Fruit fly (Drosophila melanogaster) whole organism, prepupa: ENCODE results near the gene CG4374.

Experiments
- Blimp-1 ChIP-seq: fragments of 200-800 bp; sonication (Bioruptor generic); optimal IDR thresholded peaks from 3 replicates; lab custom pipeline; 2017; ENCODE audit warnings: missing biosample characterization, missing genetic modification characterization, mild to moderate bottlenecking, moderate library complexity, missing genetic modification reagents
- CG10631 ChIP-seq: fragments of 200-800 bp; sonication (Bioruptor generic); optimal IDR thresholded peaks from 2 replicates; lab custom pipeline; 2016; ENCODE audit warnings: missing biosample characterization, missing genetic modification characterization
- CG11294 ChIP-seq: fragments of 200-800 bp; sonication (Bioruptor generic); IDR thresholded peaks from 2 replicates; pipeline ENCODE4 v1.3.6; 2022; ENCODE audit warnings: missing biosample characterization, missing genetic modification characterization
- CG11762 ChIP-seq: fragments of 200-800 bp; sonication (Bioruptor generic); optimal IDR thresholded peaks from 3 replicates; lab custom pipeline; 2016; ENCODE audit warnings: missing biosample characterization, missing genetic modification characterization; ENCODE audit not compliant: insufficient read depth
- CG11902 ChIP-seq: fragments of 200-800 bp; sonication (Bioruptor generic); optimal IDR thresholded peaks from 3 replicates; lab custom pipeline; 2016; ENCODE audit warnings: missing biosample characterization, missing genetic modification characterization
- CG1621 ChIP-seq: fragments of 200-800 bp; sonication (Bioruptor generic); optimal IDR thresholded peaks from 3 replicates; lab custom pipeline; 2018; ENCODE audit warnings: missing biosample characterization, mild to moderate bottlenecking, missing genetic modification characterization
- CG16779 ChIP-seq: fragments of 200-800 bp; sonication (Bioruptor generic); optimal IDR thresholded peaks from 3 replicates; lab custom pipeline; 2017; ENCODE audit warnings: missing biosample characterization, mild to moderate bottlenecking, missing genetic modification characterization
- CG32006 ChIP-seq: fragments of 200-800 bp; sonication (Bioruptor generic); optimal IDR thresholded peaks from 3 replicates; lab custom pipeline; 2017; ENCODE audit warnings: missing biosample characterization, mild to moderate bottlenecking, missing genetic modification characterization
- CG3919 ChIP-seq: fragments of 200-800 bp; sonication (Bioruptor generic); optimal IDR thresholded peaks from 3 replicates; lab custom pipeline; 2016; ENCODE audit warnings: missing biosample characterization, missing genetic modification characterization
- CG6163 ChIP-seq: fragments of 200-800 bp; sonication (Bioruptor generic); IDR thresholded peaks from 3 replicates; pipeline ENCODE4 v1.3.6; 2022; ENCODE audit warnings: missing biosample characterization, missing genetic modification characterization
- CG6276 ChIP-seq: fragments of 200-800 bp; sonication (Bioruptor generic); optimal IDR thresholded peaks from 2 replicates; lab custom pipeline; 2017; ENCODE audit warnings: missing biosample characterization, mild to moderate bottlenecking, missing genetic modification characterization
- CG6792 ChIP-seq: fragments of 200-800 bp; sonication (Bioruptor generic); optimal IDR thresholded peaks from 3 replicates; lab custom pipeline; 2016; ENCODE audit warnings: missing biosample characterization, missing genetic modification characterization
- CG6854 ChIP-seq: fragments of 200-800 bp; sonication (Bioruptor generic); optimal IDR thresholded peaks from 2 replicates; lab custom pipeline; 2017; ENCODE audit warnings: missing biosample characterization, mild to moderate bottlenecking, missing genetic modification characterization
- CG7368 ChIP-seq: fragments of 200-800 bp; sonication (Bioruptor generic); optimal IDR thresholded peaks from 3 replicates; lab custom pipeline; 2016; ENCODE audit warnings: missing biosample characterization, missing genetic modification characterization
- CG8119 ChIP-seq: fragments of 200-800 bp; sonication (Bioruptor generic); IDR thresholded peaks from 3 replicates; pipeline ENCODE4 v1.3.6; 2022; ENCODE audit warnings: missing biosample characterization, missing genetic modification characterization
- CG8319 ChIP-seq: fragments of 200-800 bp; sonication (Bioruptor generic); optimal IDR thresholded peaks from 3 replicates; lab custom pipeline; 2016; ENCODE audit warnings: missing biosample characterization, missing genetic modification characterization
- CG8632 ChIP-seq: fragments of 200-800 bp; sonication (Bioruptor generic); optimal IDR thresholded peaks from 3 replicates; lab custom pipeline; 2016; ENCODE audit warnings: missing biosample characterization, missing genetic modification characterization
- CG9139 ChIP-seq: fragments of 200-800 bp; sonication (Bioruptor generic); optimal IDR thresholded peaks from 3 replicates; lab custom pipeline; 2017; ENCODE audit warnings: missing biosample characterization, mild to moderate bottlenecking, missing genetic modification characterization
- Eip75B ChIP-seq: fragments of 200-800 bp; sonication (Bioruptor generic); optimal IDR thresholded peaks from 3 replicates; lab custom pipeline; 2016; ENCODE audit warnings: missing biosample characterization, missing genetic modification characterization
- Eip78C ChIP-seq: fragments of 200-800 bp; sonication (Bioruptor generic); peaks from one replicate; lab custom pipeline; 2016; ENCODE audit warnings: missing biosample characterization, missing genetic modification characterization
- Eip93F ChIP-seq: fragments of 200-800 bp; sonication (Bioruptor generic); optimal IDR thresholded peaks from 2 replicates; lab custom pipeline; 2016; ENCODE audit warnings: missing biosample characterization, mild to moderate bottlenecking, missing genetic modification characterization
- Ets21C ChIP-seq: fragments of 200-800 bp; sonication (Bioruptor generic); optimal IDR thresholded peaks from 3 replicates; lab custom pipeline; 2016; ENCODE audit warnings: missing biosample characterization, missing genetic modification characterization
- Ets96B ChIP-seq: fragments of 200-800 bp; optimal IDR thresholded peaks from 2 replicates; lab custom pipeline; 2019; ENCODE audit warnings: missing biosample characterization, mild to moderate bottlenecking, missing genetic modification characterization, moderate library complexity
- Gug ChIP-seq: fragments of 200-800 bp; sonication (Bioruptor generic); IDR thresholded peaks from 2 replicates; pipeline ENCODE4 v1.3.6; 2022; ENCODE audit warnings: missing biosample characterization, missing genetic modification characterization
- Hr38 ChIP-seq: sonication (Bioruptor generic); optimal IDR thresholded peaks from 2 replicates; lab custom pipeline; 2016; ENCODE audit warnings: missing biosample characterization, missing genetic modification characterization
- Hr39 ChIP-seq: fragments of 200-800 bp; sonication (Bioruptor generic); optimal IDR thresholded peaks from 2 replicates; lab custom pipeline; 2016; ENCODE audit warnings: missing biosample characterization, missing genetic modification characterization
- Hr4 ChIP-seq: fragments of 200-800 bp; sonication (Bioruptor generic); optimal IDR thresholded peaks from 3 replicates; lab custom pipeline; 2016; ENCODE audit warnings: missing biosample characterization, missing genetic modification characterization
- Lpt ChIP-seq: fragments of 200-800 bp; sonication (Bioruptor generic); optimal IDR thresholded peaks from 3 replicates; lab custom pipeline; 2016; ENCODE audit warnings: missing biosample characterization, missing genetic modification characterization
- Met ChIP-seq: fragments of 200-800 bp; sonication (Bioruptor generic); optimal IDR thresholded peaks from 3 replicates; lab custom pipeline; 2016; ENCODE audit warnings: missing biosample characterization, missing genetic modification characterization
- OdsH ChIP-seq: fragments of 200-800 bp; sonication (Bioruptor generic); optimal IDR thresholded peaks from 3 replicates; lab custom pipeline; 2016; ENCODE audit warnings: missing biosample characterization, missing genetic modification characterization
- Smox ChIP-seq: fragments of 200-800 bp; sonication (Bioruptor generic); optimal IDR thresholded peaks from 3 replicates; lab custom pipeline; 2016; ENCODE audit warnings: missing biosample characterization, missing genetic modification characterization
- Sox102F ChIP-seq: fragments of 200-800 bp; sonication (Bioruptor generic); optimal IDR thresholded peaks from 2 replicates; lab custom pipeline; 2016; ENCODE audit warnings: missing biosample characterization, mild to moderate bottlenecking, missing genetic modification characterization
- Sox15 ChIP-seq: fragments of 200-800 bp; sonication (Bioruptor generic); optimal IDR thresholded peaks from 3 replicates; lab custom pipeline; 2016; ENCODE audit warnings: missing biosample characterization, missing genetic modification characterization
- achi ChIP-seq: fragments of 200-800 bp; sonication (Bioruptor generic); optimal IDR thresholded peaks from 3 replicates; lab custom pipeline; 2016; ENCODE audit warnings: missing biosample characterization, missing genetic modification characterization
- acj6 ChIP-seq: fragments of 200-800 bp; sonication (Bioruptor generic); optimal IDR thresholded peaks from 3 replicates; lab custom pipeline; 2016; ENCODE audit warnings: missing biosample characterization, missing genetic modification characterization
- cyc ChIP-seq: fragments of 200-800 bp; sonication (Bioruptor generic); optimal IDR thresholded peaks from 3 replicates; lab custom pipeline; 2016; ENCODE audit warnings: missing biosample characterization, missing genetic modification characterization
- dac ChIP-seq: fragments of 200-800 bp; sonication (Bioruptor generic); optimal IDR thresholded peaks from 2 replicates; lab custom pipeline; 2017; ENCODE audit warnings: missing biosample characterization, mild to moderate bottlenecking, missing genetic modification characterization
- eg ChIP-seq: fragments of 200-800 bp; sonication (Bioruptor generic); IDR thresholded peaks from 3 replicates; pipeline ENCODE4 v1.3.6; 2022; ENCODE audit warnings: missing biosample characterization, missing genetic modification characterization
- esn ChIP-seq: fragments of 200-800 bp; sonication (Bioruptor generic); optimal IDR thresholded peaks from 2 replicates; lab custom pipeline; 2016; ENCODE audit warnings: missing biosample characterization, mild to moderate bottlenecking, missing genetic modification characterization, moderate library complexity
- fd85E ChIP-seq: fragments of 200-800 bp; sonication (Bioruptor generic); optimal IDR thresholded peaks from 3 replicates; lab custom pipeline; 2016; ENCODE audit warnings: missing biosample characterization, missing genetic modification characterization
- fkh ChIP-seq: fragments of 200-800 bp; sonication (Bioruptor generic); optimal IDR thresholded peaks from 3 replicates; lab custom pipeline; 2017; ENCODE audit warnings: missing biosample characterization, mild to moderate bottlenecking, missing genetic modification characterization, moderate library complexity
- net ChIP-seq: fragments of 200-800 bp; sonication (Bioruptor generic); optimal IDR thresholded peaks from 3 replicates; lab custom pipeline; 2016; ENCODE audit warnings: missing biosample characterization, missing genetic modification characterization
- spab ChIP-seq: fragments of 200-800 bp; sonication (Bioruptor generic); optimal IDR thresholded peaks from 2 replicates; lab custom pipeline; 2017; ENCODE audit warnings: missing biosample characterization, mild to moderate bottlenecking, missing genetic modification characterization, missing genetic modification reagents
- ss ChIP-seq, 2 experiments: fragments of 200-800 bp; sonication (Bioruptor generic); optimal IDR thresholded peaks; 2 replicates in 1 of 2; 3 replicates in 1 of 2; lab custom pipeline; 2017 to 2018; ENCODE audit warnings: mild to moderate bottlenecking in 2 of 2, missing biosample characterization in 2 of 2, missing genetic modification characterization in 2 of 2, moderate library complexity in 1 of 2
- svp ChIP-seq: fragments of 200-800 bp; sonication (Bioruptor generic); peaks from one replicate; lab custom pipeline; 2016; ENCODE audit warnings: missing biosample characterization, missing genetic modification characterization
- topi ChIP-seq: fragments of 200-800 bp; sonication (Bioruptor generic); optimal IDR thresholded peaks from 3 replicates; lab custom pipeline; 2016; ENCODE audit warnings: missing biosample characterization, missing genetic modification characterization
- vri ChIP-seq: fragments of 200-800 bp; sonication (Bioruptor generic); optimal IDR thresholded peaks from 3 replicates; lab custom pipeline; 2016; ENCODE audit warnings: missing biosample characterization, mild to moderate bottlenecking, missing genetic modification characterization

Gene CG4374

DNA sequence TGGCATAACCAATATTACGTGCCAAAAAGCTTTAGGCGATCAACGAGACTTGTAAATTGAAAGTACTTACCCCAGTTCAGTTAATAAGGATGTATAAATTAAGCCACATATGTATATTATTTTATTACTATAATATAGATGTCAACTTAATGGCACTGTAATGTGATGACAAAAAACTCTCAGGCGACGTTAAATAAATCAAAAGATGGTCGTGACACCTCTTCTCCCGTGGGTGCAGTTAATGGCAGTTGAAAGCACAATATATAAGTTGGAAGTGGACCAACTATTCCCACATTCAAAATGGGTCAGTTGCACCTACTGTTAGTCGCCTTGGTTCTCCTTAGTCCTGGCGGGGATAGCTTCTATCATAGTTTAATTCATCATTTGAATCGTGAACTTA lies 69.6 kb downstream of the CG4374 start, which contains the start of gene Ir94d:
Gene Ir94d (plus strand): TSS at position 301 of the 400 bp plus-strand sequence.
- no peak for TF ChIP-seq CG11762 (GFP tag; lab: Kevin White, UChicago)
- no peak for TF ChIP-seq CG8119 (GFP tag; lab: Robert Waterston, UW)
- TF ChIP-seq Sox102F (GFP tag; lab: Kevin White, UChicago) = no peak
- TF ChIP-seq OdsH (GFP tag; lab: Kevin White, UChicago) = no peak
- TF ChIP-seq CG1621 = no peak
- TF ChIP-seq acj6 = no peak
- TF ChIP-seq Ets96B = no peak
- no peak for TF ChIP-seq Ets21C (GFP tag; lab: Kevin White, UChicago)
- no peak for TF ChIP-seq spab (GFP tag; lab: Kevin White, UChicago)
- TF ChIP-seq net = no peak
- TF ChIP-seq Met (GFP tag; lab: Kevin White, UChicago) = no peak
- no peak for TF ChIP-seq CG6276 (GFP tag; lab: Kevin White, UChicago)
- TF ChIP-seq Hr39 (GFP tag; lab: Kevin White, UChicago) = no peak
- TF ChIP-seq topi (GFP tag; lab: Kevin White, UChicago) = no peak
- no peak for TF ChIP-seq CG8632 (GFP tag; lab: Kevin White, UChicago)
- TF ChIP-seq CG10631 = no peak
- no peak for TF ChIP-seq fd85E (GFP tag; lab: Kevin White, UChicago)
- no peak for TF ChIP-seq vri (GFP tag; lab: Kevin White, UChicago)
- TF ChIP-seq Lpt (GFP tag; lab: Kevin White, UChicago) = no peak
- no peak for TF ChIP-seq CG6854 (GFP tag; lab: Kevin White, UChicago)

DNA sequence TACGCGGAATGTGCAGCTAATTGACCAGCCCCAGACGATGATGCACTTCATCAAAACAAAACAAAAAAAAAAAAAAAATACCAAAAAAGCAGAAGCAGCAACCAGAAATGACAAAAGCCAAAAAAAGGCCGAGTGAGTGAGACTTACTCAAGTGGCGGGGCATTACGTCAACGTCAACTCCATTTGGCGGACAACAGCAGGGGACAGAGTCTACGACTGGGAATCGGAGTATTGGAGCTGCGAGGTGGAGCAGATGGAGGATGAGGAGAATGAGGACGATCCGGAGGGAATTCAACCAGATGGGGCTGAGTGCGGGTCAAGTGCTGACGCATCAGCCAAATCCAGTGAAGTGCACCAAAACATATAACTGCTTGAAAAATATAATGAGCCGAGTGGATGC lies 70.6 kb downstream of the CG4374 start:
- TF ChIP-seq CG8119 (GFP tag; lab: Robert Waterston, UW) (no peak), Eip75B (no peak), CG6792 (GFP tag; lab: Kevin White, UChicago) (no peak), CG11294 (GFP tag; lab: Robert Waterston, UW) (no peak), spab (GFP tag; lab: Kevin White, UChicago) (no peak), CG6163 (GFP tag; lab: Robert Waterston, UW) (0 out of 3 replicates have a peak, but pooled peaks have one; percentile 20), cyc (GFP tag; lab: Kevin White, UChicago) (no peak), Hr38 (GFP tag; lab: Kevin White, UChicago) (no peak), CG16779 (tag; lab: Kevin White, UChicago) (no peak), Gug (no peak), svp (GFP tag; lab: Kevin White, UChicago) (peak; percentile 53), CG6854 (GFP tag; lab: Kevin White, UChicago) (no peak), Eip78C (GFP tag; lab: Kevin White, UChicago) (peak; percentile 65), Blimp-1 (GFP tag; lab: Kevin White, UChicago) (no peak)
- TF ChIP-seq, all 60 proteins: peak for 3

DNA sequence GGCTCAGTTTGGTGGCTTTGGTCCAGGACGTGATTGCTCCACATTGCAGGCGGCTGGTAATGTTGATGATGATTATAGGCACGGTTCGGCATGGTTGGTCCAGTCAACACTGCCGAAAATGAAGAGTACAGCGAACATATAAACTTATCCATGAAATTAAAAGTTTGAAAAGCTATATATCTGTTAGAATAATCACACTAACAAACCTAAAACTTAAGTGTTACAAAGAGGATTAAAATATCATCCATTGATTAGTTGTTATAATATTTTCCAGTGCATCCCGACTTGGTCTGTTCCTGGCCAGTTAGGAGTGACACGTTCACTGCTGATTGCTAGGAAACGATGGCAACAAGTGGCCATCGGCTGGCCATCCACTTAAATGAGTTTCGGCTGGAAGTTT lies 72.4 kb downstream of the CG4374 start:
- TF ChIP-seq net (no peak), Sox15 (no peak), Ets96B (no peak), ss (GFP tag; optimal IDR thresholded peaks at IDR 0.05; lab: Kevin White, UChicago) (no peak), Blimp-1 (GFP tag; lab: Kevin White, UChicago) (no peak), eg (GFP tag; lab: Robert Waterston, UW) (peak; percentile 76), CG11902 (GFP tag; lab: Kevin White, UChicago) (no peak), CG16779 (tag; lab: Kevin White, UChicago) (no peak), Hr4 (GFP tag; lab: Kevin White, UChicago) (peak; percentile 35), Hr38 (GFP tag; lab: Kevin White, UChicago) (no peak), OdsH (GFP tag; lab: Kevin White, UChicago) (peak; percentile 6), CG3919 (GFP tag; lab: Kevin White, UChicago) (no peak), vri (GFP tag; lab: Kevin White, UChicago) (no peak), Ets21C (GFP tag; lab: Kevin White, UChicago) (no peak), CG6276 (GFP tag; lab: Kevin White, UChicago) (peak; percentile 54), Smox (GFP tag; lab: Kevin White, UChicago) (no peak), Eip75B (no peak), CG8319 (no peak), cyc (GFP tag; lab: Kevin White, UChicago) (no peak), CG32006 (peak; percentile 48), CG6792 (GFP tag; lab: Kevin White, UChicago) (no peak), fkh (GFP tag; lab: Kevin White, UChicago) (no peak), dac (GFP tag; lab: Kevin White, UChicago) (no peak), topi (GFP tag; lab: Kevin White, UChicago) (no peak), achi (GFP tag; lab: Kevin White, UChicago) (peak; percentile 1), CG9139 (GFP tag; lab: Kevin White, UChicago) (no peak), esn (no peak), CG1621 (no peak), Sox102F (GFP tag; lab: Kevin White, UChicago) (no peak), CG7368 (GFP tag; lab: Kevin White, UChicago) (no peak), Eip93F (no peak), Met (GFP tag; lab: Kevin White, UChicago) (no peak)
